Worm (Caenorhabditis elegans): ENCODE data around the gene asg-2.

DNA sequence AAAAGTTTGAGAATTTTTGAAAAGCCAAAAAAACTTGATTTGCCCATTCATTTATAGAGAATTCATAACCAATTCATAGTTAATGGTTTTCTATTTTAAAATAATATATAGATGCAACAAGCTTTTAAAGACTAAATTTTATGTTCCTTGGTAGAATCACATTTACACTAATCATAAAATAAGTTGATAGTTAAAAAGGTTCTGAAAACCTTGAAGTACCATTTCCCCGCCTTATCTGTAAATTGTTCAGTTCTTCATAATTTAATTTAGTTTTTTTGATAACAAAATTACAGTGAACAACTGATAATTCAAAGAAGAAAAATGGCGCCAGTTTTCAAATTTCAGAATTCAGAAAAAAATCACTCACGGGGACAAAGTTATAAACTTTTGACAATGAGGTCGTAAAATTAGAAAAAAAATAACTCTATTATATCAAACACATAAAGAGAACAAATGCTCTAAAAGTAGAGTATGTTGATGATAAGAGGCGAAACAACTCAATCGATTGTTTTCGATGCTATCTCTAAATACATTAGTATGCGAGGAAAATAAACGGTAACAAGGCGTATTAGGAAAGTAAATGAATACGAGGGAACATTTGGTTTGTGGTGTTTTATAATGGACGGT is 44.3 kb downstream of the asg-2 start, which contains the start of gene F41C6.7:
- no peak for TF ChIP-seq zag-1 (tag; optimal IDR thresholded peaks at IDR 0.05)
- TF ChIP-seq aly-2 (tag; optimal IDR thresholded peaks at IDR 0.05): no peak
- no peak for TF ChIP-seq hlh-30 (tag; optimal IDR thresholded peaks at IDR 0.05; ENCODE audit: insufficient read depth)
- TF ChIP-seq lim-7 (GFP tag; IDR thresholded peaks at IDR 0.05): no peak
- no peak for TF ChIP-seq lin-39 (tag; optimal IDR thresholded peaks at IDR 0.05)
- TF ChIP-seq set-16 (GFP tag; IDR thresholded peaks at IDR 0.05): no peak
- no peak for TF ChIP-seq F10B5.3 (tag; optimal IDR thresholded peaks at IDR 0.05)
- TF ChIP-seq snpc-4 (tag; optimal IDR thresholded peaks at IDR 0.05): no peak
- no peak for TF ChIP-seq dmd-6 (GFP tag; IDR thresholded peaks at IDR 0.05)
- TF ChIP-seq unc-62 (GFP tag; optimal IDR thresholded peaks at IDR 0.05 in 1 of 2): no peak
- TF ChIP-seq unc-62 (tag; optimal IDR thresholded peaks at IDR 0.05): no peak
- no peak for TF ChIP-seq lsy-2 (tag; optimal IDR thresholded peaks at IDR 0.05)
